Worm (Caenorhabditis elegans): Measurements from ENCODE around the gene ketn-1.

DNA sequence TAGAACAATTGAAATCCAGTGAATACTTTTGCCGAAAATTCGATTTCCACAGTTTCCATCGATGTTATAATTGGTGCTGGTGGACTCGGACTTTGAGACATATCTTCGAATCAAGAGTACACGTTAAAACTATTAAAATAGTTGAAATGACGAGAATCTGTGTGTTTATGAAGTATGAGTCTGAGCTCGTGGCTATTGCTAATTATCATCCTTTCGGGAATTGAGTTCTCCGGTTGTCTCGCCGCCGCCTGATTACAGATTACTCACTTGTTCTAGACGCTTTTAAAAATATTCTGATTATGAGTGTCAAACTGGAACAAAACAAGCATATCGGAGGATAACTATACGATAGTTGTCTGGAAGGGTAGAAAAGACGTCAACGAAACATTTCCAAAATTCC is 69.5 kb downstream of the ketn-1 start, which contains the start of gene srg-56:
- TF ChIP-seq unc-62 (GFP tag; optimal IDR thresholded peaks at IDR 0.05) (no peak), lin-13 (GFP tag; optimal IDR thresholded peaks at IDR 0.05) (no peak), lin-39 (tag; optimal IDR thresholded peaks at IDR 0.05) (no peak), ceh-82 (tag; optimal IDR thresholded peaks at IDR 0.05) (no peak), R02D3.7 (tag; optimal IDR thresholded peaks at IDR 0.05) (no peak), fos-1 (tag; optimal IDR thresholded peaks at IDR 0.05) (no peak), lin-11 (tag; optimal IDR thresholded peaks at IDR 0.05) (no peak), lsy-2 (tag; optimal IDR thresholded peaks at IDR 0.05) (no peak), ZK546.5 (tag; optimal IDR thresholded peaks at IDR 0.05) (no peak), elt-1 (tag; optimal IDR thresholded peaks at IDR 0.05) (no peak), unc-55 (GFP tag; optimal IDR thresholded peaks at IDR 0.05) (no peak), aly-2 (tag; optimal IDR thresholded peaks at IDR 0.05) (no peak), nhr-25 (tag; optimal IDR thresholded peaks at IDR 0.05) (no peak), nhr-12 (tag; optimal IDR thresholded peaks at IDR 0.05) (no peak)

Measured in whole organism, L2 larva.